Fruit fly (Drosophila melanogaster) whole organism, embryonic: ENCODE results near the gene CG5516.
A peak's percentile ranks its signal among the peaks of the same experiment; 100 is the strongest.

Experiments used
- Aef1 ChIP-seq: fragments of 200-800 bp; sonication (Bioruptor generic); IDR thresholded peaks from 3 replicates; pipeline ENCODE4 v1.3.6; 2022; ENCODE audit warnings: missing biosample characterization, missing genetic modification characterization
- Atf6 ChIP-seq: fragments of 200-800 bp; sonication (Bioruptor generic); IDR thresholded peaks from 2 replicates; pipeline ENCODE4 v1.3.6; 2022; ENCODE audit warnings: missing biosample characterization, missing genetic modification characterization
- CG10959 ChIP-seq: fragments of 200-800 bp; sonication (Bioruptor generic); IDR thresholded peaks from 2 replicates; pipeline ENCODE4 v1.3.6; 2022; ENCODE audit warnings: missing biosample characterization, missing genetic modification characterization
- CG11247 ChIP-seq: fragments of 200-800 bp; sonication (Bioruptor generic); IDR thresholded peaks from 2 replicates; pipeline ENCODE4 v1.3.6; 2022; ENCODE audit warnings: missing biosample characterization, missing genetic modification characterization
- CG11695 ChIP-seq: fragments of 200-800 bp; sonication (Bioruptor generic); IDR thresholded peaks from 3 replicates; pipeline ENCODE4 v1.3.6; 2022; ENCODE audit warnings: missing biosample characterization, missing genetic modification characterization
- CG11696 ChIP-seq: fragments of 200-800 bp; sonication (Bioruptor generic); IDR thresholded peaks from 2 replicates; pipeline ENCODE4 v1.3.6; 2022; ENCODE audit warnings: missing biosample characterization, missing genetic modification characterization
- CG13424 ChIP-seq: fragments of 200-800 bp; sonication (Bioruptor generic); optimal IDR thresholded peaks from 2 replicates; lab custom pipeline; 2019; ENCODE audit warnings: missing biosample characterization, mild to moderate bottlenecking, missing genetic modification characterization, moderate library complexity
- CG1647 ChIP-seq: fragments of 200-800 bp; sonication (Bioruptor generic); optimal IDR thresholded peaks from 3 replicates; lab custom pipeline; 2016; ENCODE audit warnings: missing biosample characterization, missing genetic modification characterization
- CG18599 ChIP-seq: fragments of 200-800 bp; sonication (Bioruptor generic); optimal IDR thresholded peaks from 3 replicates; lab custom pipeline; 2017; ENCODE audit warnings: missing biosample characterization, missing genetic modification characterization, mild to moderate bottlenecking, moderate library complexity, missing genetic modification reagents
- CG2129 ChIP-seq: fragments of 200-800 bp; sonication (Bioruptor generic); IDR thresholded peaks from 2 replicates; pipeline ENCODE4 v1.3.6; 2022; ENCODE audit warnings: missing biosample characterization, missing genetic modification characterization; ENCODE audit not compliant: partially characterized antibody
- CG31441 ChIP-seq: fragments of 200-800 bp; sonication (Bioruptor generic); IDR thresholded peaks from 2 replicates; pipeline ENCODE4 v1.3.6; 2022; ENCODE audit warnings: missing biosample characterization, missing genetic modification characterization
- CG33557 ChIP-seq: fragments of 200-800 bp; sonication (Bioruptor generic); optimal IDR thresholded peaks from 2 replicates; lab custom pipeline; 2019; ENCODE audit warnings: missing biosample characterization, mild to moderate bottlenecking, missing genetic modification characterization, moderate library complexity
- CG4707 ChIP-seq: fragments of 200-800 bp; sonication (Bioruptor generic); optimal IDR thresholded peaks from 2 replicates; lab custom pipeline; 2018; ENCODE audit warnings: missing biosample characterization, mild to moderate bottlenecking, missing genetic modification characterization, moderate library complexity
- CG7786 ChIP-seq: fragments of 200-800 bp; sonication (Bioruptor generic); optimal IDR thresholded peaks from 2 replicates; lab custom pipeline; 2016; ENCODE audit warnings: missing biosample characterization, missing genetic modification characterization
- CG7987 ChIP-seq: fragments of 200-800 bp; sonication (Bioruptor generic); optimal IDR thresholded peaks from 2 replicates; lab custom pipeline; 2018; ENCODE audit warnings: missing biosample characterization, mild to moderate bottlenecking, missing genetic modification characterization, moderate library complexity
- Fer2 ChIP-seq: fragments of 200-800 bp; sonication (Bioruptor generic); optimal IDR thresholded peaks from 2 replicates; lab custom pipeline; 2018; ENCODE audit warnings: missing biosample characterization, mild to moderate bottlenecking, missing genetic modification characterization, moderate library complexity
- Fer3 ChIP-seq: fragments of 200-800 bp; sonication (Bioruptor generic); optimal IDR thresholded peaks from 2 replicates; lab custom pipeline; 2018; ENCODE audit warnings: missing biosample characterization, mild to moderate bottlenecking, missing genetic modification characterization, moderate library complexity
- HHEX ChIP-seq: fragments of 200-800 bp; sonication (Bioruptor generic); optimal IDR thresholded peaks from 3 replicates; lab custom pipeline; 2017; ENCODE audit warnings: missing biosample characterization, mild to moderate bottlenecking, missing genetic modification characterization, missing genetic modification reagents
- HLH4C ChIP-seq: fragments of 200-800 bp; sonication (Bioruptor generic); IDR thresholded peaks from 3 replicates; pipeline ENCODE4 v1.3.6; 2022; ENCODE audit warnings: missing biosample characterization, missing genetic modification characterization; ENCODE audit not compliant: partially characterized antibody
- Lhr ChIP-seq: fragments of 200-800 bp; sonication (Bioruptor generic); optimal IDR thresholded peaks from 3 replicates; lab custom pipeline; 2017; ENCODE audit warnings: mild to moderate bottlenecking, missing biosample characterization, missing genetic modification reagents, missing genetic modification characterization
- Lim3 ChIP-seq: fragments of 200-800 bp; sonication (Bioruptor generic); IDR thresholded peaks from 2 replicates; pipeline ENCODE4 v1.3.6; 2022; ENCODE audit warnings: missing biosample characterization, missing genetic modification characterization
- Nf-YA ChIP-seq: fragments of 200-800 bp; sonication (Bioruptor generic); IDR thresholded peaks from 2 replicates; pipeline ENCODE4 v1.3.6; 2022; ENCODE audit warnings: missing biosample characterization, missing genetic modification characterization
- Nf-YB ChIP-seq: fragments of 200-800 bp; sonication (Bioruptor generic); optimal IDR thresholded peaks from 3 replicates; lab custom pipeline; 2019; ENCODE audit warnings: missing biosample characterization, mild to moderate bottlenecking, missing genetic modification characterization, moderate library complexity
- Scr ChIP-seq: fragments of 200-800 bp; sonication (Bioruptor generic); IDR thresholded peaks from 2 replicates; pipeline ENCODE4 v1.3.6; 2022; ENCODE audit warnings: missing biosample characterization, missing genetic modification characterization; ENCODE audit not compliant: partially characterized antibody
- Ssrp ChIP-seq: fragments of 200-800 bp; sonication (Bioruptor generic); optimal IDR thresholded peaks from 2 replicates; lab custom pipeline; 2018; ENCODE audit warnings: missing biosample characterization, mild to moderate bottlenecking, missing genetic modification characterization, moderate library complexity
- Taf1 ChIP-seq: fragments of 200-800 bp; sonication (Bioruptor generic); IDR thresholded peaks from 2 replicates; pipeline ENCODE4 v1.3.6; 2022; ENCODE audit warnings: missing biosample characterization, missing genetic modification characterization
- ab ChIP-seq: fragments of 200-800 bp; sonication (Bioruptor generic); optimal IDR thresholded peaks from 2 replicates; lab custom pipeline; 2016; ENCODE audit warnings: missing biosample characterization, missing genetic modification characterization
- aop ChIP-seq: fragments of 200-800 bp; sonication (Bioruptor generic); IDR thresholded peaks from 2 replicates; pipeline ENCODE4 v1.3.6; 2022; ENCODE audit warnings: missing biosample characterization, missing genetic modification characterization
- chm ChIP-seq: fragments of 200-800 bp; sonication (Bioruptor generic); IDR thresholded peaks from 2 replicates; pipeline ENCODE4 v1.3.6; 2022; ENCODE audit warnings: missing biosample characterization, missing genetic modification characterization
- crc ChIP-seq: fragments of 200-800 bp; sonication (Bioruptor generic); optimal IDR thresholded peaks from 2 replicates; lab custom pipeline; 2016; ENCODE audit warnings: missing biosample characterization, missing genetic modification characterization
- en ChIP-seq: fragments of 200-800 bp; sonication (Bioruptor generic); optimal IDR thresholded peaks from 2 replicates; lab custom pipeline; 2016; ENCODE audit warnings: missing biosample characterization, missing genetic modification characterization
- fd3F ChIP-seq: fragments of 200-800 bp; sonication (Bioruptor generic); optimal IDR thresholded peaks from 2 replicates; lab custom pipeline; 2018; ENCODE audit warnings: missing biosample characterization, mild to moderate bottlenecking, missing genetic modification characterization, moderate library complexity
- gcm ChIP-seq: fragments of 200-800 bp; sonication (Bioruptor generic); optimal IDR thresholded peaks from 2 replicates; lab custom pipeline; 2019; ENCODE audit warnings: missing biosample characterization, mild to moderate bottlenecking, missing genetic modification characterization, moderate library complexity
- gfzf ChIP-seq: fragments of 200-800 bp; sonication (Bioruptor generic); optimal IDR thresholded peaks from 2 replicates; lab custom pipeline; 2016; ENCODE audit warnings: missing biosample characterization, mild to moderate bottlenecking, missing genetic modification characterization, moderate library complexity
- grn ChIP-seq: fragments of 200-800 bp; sonication (Bioruptor generic); optimal IDR thresholded peaks from 3 replicates; lab custom pipeline; 2017; ENCODE audit warnings: missing biosample characterization, missing genetic modification characterization
- gsb ChIP-seq: fragments of 200-800 bp; sonication (Bioruptor generic); IDR thresholded peaks from 2 replicates; pipeline ENCODE4 v1.3.6; 2022; ENCODE audit warnings: missing biosample characterization, missing genetic modification characterization
- hbn ChIP-seq: fragments of 200-800 bp; sonication (Bioruptor generic); IDR thresholded peaks from 2 replicates; pipeline ENCODE4 v1.3.6; 2022; ENCODE audit warnings: missing biosample characterization, missing genetic modification characterization; ENCODE audit not compliant: partially characterized antibody
- ken ChIP-seq: fragments of 200-800 bp; sonication (Bioruptor generic); IDR thresholded peaks from 3 replicates; pipeline ENCODE4 v1.3.6; 2022; ENCODE audit warnings: missing biosample characterization, missing genetic modification characterization
- klu ChIP-seq: fragments of 200-800 bp; sonication (Bioruptor generic); IDR thresholded peaks from 2 replicates; pipeline ENCODE4 v1.3.6; 2022; ENCODE audit warnings: missing biosample characterization, missing genetic modification characterization
- mirr ChIP-seq: fragments of 200-800 bp; sonication (Bioruptor generic); optimal IDR thresholded peaks from 3 replicates; lab custom pipeline; 2018; ENCODE audit warnings: missing biosample characterization, mild to moderate bottlenecking, missing genetic modification characterization
- nerfin-2 ChIP-seq: fragments of 200-800 bp; sonication (Bioruptor generic); IDR thresholded peaks from 2 replicates; pipeline ENCODE4 v1.3.6; 2022; ENCODE audit warnings: missing biosample characterization, missing genetic modification characterization; ENCODE audit not compliant: partially characterized antibody
- nmo ChIP-seq: fragments of 200-800 bp; sonication (Bioruptor generic); optimal IDR thresholded peaks from 2 replicates; lab custom pipeline; 2018; ENCODE audit warnings: missing biosample characterization, mild to moderate bottlenecking, missing genetic modification characterization, moderate library complexity
- nom ChIP-seq: fragments of 200-800 bp; sonication (Bioruptor generic); optimal IDR thresholded peaks from 2 replicates; lab custom pipeline; 2017; ENCODE audit warnings: missing biosample characterization, missing genetic modification characterization, mild to moderate bottlenecking, moderate library complexity, missing genetic modification reagents
- peb ChIP-seq: fragments of 200-800 bp; sonication (Bioruptor generic); IDR thresholded peaks from 2 replicates; pipeline ENCODE4 v1.3.6; 2022; ENCODE audit warnings: missing biosample characterization, missing genetic modification characterization
- pho ChIP-seq: fragments of 200-800 bp; sonication (Bioruptor generic); optimal IDR thresholded peaks from 2 replicates; lab custom pipeline; 2016; ENCODE audit warnings: missing biosample characterization, missing genetic modification characterization
- pita ChIP-seq: fragments of 200-800 bp; sonication (Bioruptor generic); optimal IDR thresholded peaks from 2 replicates; lab custom pipeline; 2017; ENCODE audit warnings: missing biosample characterization, mild to moderate bottlenecking, missing genetic modification characterization
- pnt ChIP-seq: fragments of 200-800 bp; sonication (Bioruptor generic); optimal IDR thresholded peaks from 3 replicates; lab custom pipeline; 2016; ENCODE audit warnings: missing biosample characterization, missing genetic modification characterization
- slp2 ChIP-seq: fragments of 200-800 bp; sonication (Bioruptor generic); optimal IDR thresholded peaks from 2 replicates; lab custom pipeline; 2016; ENCODE audit warnings: missing biosample characterization, missing genetic modification characterization
- tna ChIP-seq: fragments of 200-800 bp; sonication (Bioruptor generic); IDR thresholded peaks from 2 replicates; pipeline ENCODE4 v1.3.6; 2022; ENCODE audit warnings: missing biosample characterization, missing genetic modification characterization; ENCODE audit not compliant: partially characterized antibody
- trem ChIP-seq: fragments of 200-800 bp; optimal IDR thresholded peaks from 3 replicates; lab custom pipeline; 2019; ENCODE audit warnings: missing biosample characterization, mild to moderate bottlenecking, missing genetic modification characterization, moderate library complexity
- trh ChIP-seq: fragments of 200-800 bp; sonication (Bioruptor generic); optimal IDR thresholded peaks from 2 replicates; lab custom pipeline; 2016; ENCODE audit warnings: missing biosample characterization, missing genetic modification characterization
- yki ChIP-seq: fragments of >200 bp; optimal IDR thresholded peaks from 3 replicates; lab custom pipeline; 2018

CG5516 gene

dm6 chr3R:15973488-15973975 is 9.8 kb downstream of the CG5516 start (continued):
- no peak for TF ChIP-seq CG1647 (GFP tag; lab: Kevin White, UChicago)
- no peak for TF ChIP-seq ab (GFP tag; lab: Kevin White, UChicago)
- TF ChIP-seq ken (GFP tag; lab: Robert Waterston, UW) = no peak
- no peak for TF ChIP-seq gcm (GFP tag; lab: Kevin White, UChicago)
- TF ChIP-seq Atf6 (GFP tag; lab: Robert Waterston, UW) = no peak
- TF ChIP-seq slp2 (GFP tag; lab: Kevin White, UChicago) = peak; percentile 17
- no peak for TF ChIP-seq Fer2
- no peak for TF ChIP-seq CG18599 (GFP tag; lab: Kevin White, UChicago)
- no peak for TF ChIP-seq en (GFP tag; lab: Kevin White, UChicago)
- TF ChIP-seq Taf1 = no peak
- no peak for TF ChIP-seq gfzf (GFP tag; lab: Kevin White, UChicago)
- no peak for TF ChIP-seq gsb (GFP tag; lab: Robert Waterston, UW)
- TF ChIP-seq pnt (GFP tag; lab: Kevin White, UChicago) = no peak
- TF ChIP-seq CG31441 = no peak
- TF ChIP-seq CG2129 = no peak
- no peak for TF ChIP-seq Lim3 (GFP tag; lab: Robert Waterston, UW)
- no peak for TF ChIP-seq Nf-YA (GFP tag; lab: Robert Waterston, UW)
- TF ChIP-seq HHEX (GFP tag; lab: Kevin White, UChicago) = peak; percentile 0
- no peak for TF ChIP-seq peb (GFP tag; lab: Robert Waterston, UW)
- TF ChIP-seq pita (GFP tag; lab: Kevin White, UChicago) = no peak
- TF ChIP-seq CG11695 (GFP tag; lab: Robert Waterston, UW) = no peak
- peak; percentile 84 for TF ChIP-seq yki
- TF ChIP-seq Scr (GFP tag; lab: Robert Waterston, UW) = no peak
- TF ChIP-seq CG11696 = no peak
- no peak for TF ChIP-seq nerfin-2 (GFP tag; lab: Robert Waterston, UW)
- TF ChIP-seq Aef1 = no peak
- no peak for TF ChIP-seq CG11247
- no peak for TF ChIP-seq pho (GFP tag; lab: Kevin White, UChicago)
- TF ChIP-seq grn = peak; percentile 8
- TF ChIP-seq nmo (GFP tag; lab: Kevin White, UChicago) = peak; percentile 24
- TF ChIP-seq crc = no peak
- TF ChIP-seq CG4707 = peak; percentile 10
- TF ChIP-seq tna (GFP tag; lab: Robert Waterston, UW) = no peak
- TF ChIP-seq Lhr (GFP tag; lab: Kevin White, UChicago) = no peak
- no peak for TF ChIP-seq hbn (GFP tag; lab: Robert Waterston, UW)
- TF ChIP-seq chm (GFP tag; lab: Robert Waterston, UW) = no peak
- TF ChIP-seq Fer3 (tag; lab: Kevin White, UChicago) = no peak
- TF ChIP-seq aop = no peak
- TF ChIP-seq trh (GFP tag; lab: Kevin White, UChicago) = no peak
- no peak for TF ChIP-seq HLH4C
- TF ChIP-seq CG7786 = no peak
- TF ChIP-seq klu = no peak
- no peak for TF ChIP-seq CG33557 (GFP tag; lab: Kevin White, UChicago)
- no peak for TF ChIP-seq Ssrp (tag; lab: Kevin White, UChicago)
- peak; percentile 47 for TF ChIP-seq nom
- no peak for TF ChIP-seq trem (tag; lab: Kevin White, UChicago)
- no peak for TF ChIP-seq CG10959 (GFP tag; lab: Robert Waterston, UW)
- peak; percentile 62 for TF ChIP-seq CG7987 (GFP tag; lab: Kevin White, UChicago)
- TF ChIP-seq fd3F (GFP tag; lab: Kevin White, UChicago) = no peak
- peak; percentile 9 for TF ChIP-seq Nf-YB
- no peak for TF ChIP-seq CG13424
- peak; percentile 25 for TF ChIP-seq mirr (GFP tag; lab: Kevin White, UChicago)
